Worm (Caenorhabditis elegans): ENCODE data around the gene F15E6.3.

DNA sequence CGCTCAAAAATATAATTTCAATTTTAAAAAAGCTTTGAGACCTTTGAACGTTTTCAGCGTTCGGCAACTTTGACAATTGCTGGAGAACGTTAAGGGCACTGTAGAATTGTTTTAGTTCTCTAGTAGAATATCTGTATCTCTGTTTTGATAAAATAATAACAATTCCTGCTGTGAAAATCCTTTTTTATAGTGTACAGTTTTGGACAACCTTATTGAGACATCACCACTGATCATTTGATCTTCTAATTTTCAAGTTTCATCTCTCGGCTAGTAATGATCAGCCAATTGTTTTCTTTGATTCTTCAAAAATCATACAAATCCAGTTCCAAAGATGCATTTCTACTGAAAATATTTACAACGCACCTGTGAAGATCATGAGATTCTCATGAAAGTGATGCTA, 2.1 kb upstream of the F15E6.3 start, which contains the start of gene F15E6.10:
- TF ChIP-seq mxl-3 (GFP tag; optimal IDR thresholded peaks at IDR 0.05): no peak
- TF ChIP-seq lin-13 (GFP tag; optimal IDR thresholded peaks at IDR 0.05): no peak
- no peak for TF ChIP-seq ceh-20 (GFP tag; IDR thresholded peaks at IDR 0.05)
- TF ChIP-seq fkh-10 (GFP tag; optimal IDR thresholded peaks at IDR 0.05): no peak
- no peak for TF ChIP-seq tag-97 (GFP tag; IDR thresholded peaks at IDR 0.05)
